Worm (Caenorhabditis elegans): Measurements from ENCODE around the gene srg-47.

srg-47 gene

DNA sequence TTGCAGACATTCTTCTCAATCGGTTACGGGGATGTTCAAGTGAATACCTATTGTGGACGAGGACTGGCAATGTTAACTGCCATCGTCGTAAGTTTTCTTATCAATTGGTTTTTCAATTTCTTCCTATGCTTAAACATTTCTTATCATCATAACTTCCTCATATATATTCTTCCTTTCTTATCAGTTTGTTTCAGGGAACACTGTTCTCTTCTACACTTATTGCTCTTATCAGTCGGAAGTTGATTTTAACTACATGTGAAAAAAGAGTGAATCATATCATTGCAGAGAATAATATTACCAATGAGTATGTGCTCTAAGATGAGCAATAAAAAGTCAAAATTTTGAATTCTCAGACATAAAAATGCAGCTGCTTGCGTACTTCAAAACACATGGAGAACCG, 13.9 kb downstream of the srg-47 start:
- TF ChIP-seq lin-11 (tag; optimal IDR thresholded peaks at IDR 0.05) (no peak), zip-5 (tag; optimal IDR thresholded peaks at IDR 0.05) (no peak), che-1 (tag; optimal IDR thresholded peaks at IDR 0.05) (no peak), T23F11.4 (GFP tag; optimal IDR thresholded peaks at IDR 0.05) (no peak), ceh-48 (tag; optimal IDR thresholded peaks at IDR 0.05) (no peak), pqm-1 (tag; optimal IDR thresholded peaks at IDR 0.05) (no peak), elt-2 (tag; optimal IDR thresholded peaks at IDR 0.05) (peak; percentile 96)

DNA sequence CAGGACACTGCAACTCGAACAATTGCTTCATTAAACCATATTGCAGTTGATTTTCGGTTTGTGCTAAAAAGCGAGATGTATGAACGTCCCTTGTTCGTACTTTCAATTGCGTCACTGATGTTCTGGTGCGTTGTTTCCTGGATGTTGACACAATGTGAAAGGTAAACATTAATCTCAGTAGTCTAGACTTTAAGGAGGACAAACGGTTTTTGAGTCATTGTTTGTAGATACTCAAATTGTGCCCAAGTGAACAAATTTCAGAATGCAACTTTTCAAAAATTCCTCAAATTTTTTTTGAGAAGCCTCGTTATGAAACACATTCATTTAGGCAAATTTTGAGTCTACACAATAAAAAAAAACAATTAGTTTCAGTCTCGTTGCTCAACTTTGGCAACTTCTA, 15.2 kb downstream of the srg-47 start:
- no peak for TF ChIP-seq syd-9 (tag; optimal IDR thresholded peaks at IDR 0.05)
- no peak for TF ChIP-seq elt-4 (tag; optimal IDR thresholded peaks at IDR 0.05)
- TF ChIP-seq hlh-6 (tag; optimal IDR thresholded peaks at IDR 0.05): no peak
- no peak for TF ChIP-seq Y22D7AL.16 (tag; optimal IDR thresholded peaks at IDR 0.05)
- no peak for TF ChIP-seq nhr-11 (tag; optimal IDR thresholded peaks at IDR 0.05)
- no peak for TF ChIP-seq ceh-31 (tag; optimal IDR thresholded peaks at IDR 0.05)
- TF ChIP-seq T23F11.4 (GFP tag; optimal IDR thresholded peaks at IDR 0.05): no peak
- TF ChIP-seq dmd-4 (tag; optimal IDR thresholded peaks at IDR 0.05; ENCODE audit: borderline replicate concordance): no peak
- TF ChIP-seq madf-2 (tag; optimal IDR thresholded peaks at IDR 0.05): no peak
- no peak for TF ChIP-seq ceh-22 (tag; optimal IDR thresholded peaks at IDR 0.05)
- TF ChIP-seq nhr-232 (tag; optimal IDR thresholded peaks at IDR 0.05): no peak
- no peak for TF ChIP-seq hlh-30 (tag; optimal IDR thresholded peaks at IDR 0.05; ENCODE audit: insufficient read depth)
- TF ChIP-seq unc-86 (tag; optimal IDR thresholded peaks at IDR 0.05): no peak
- TF ChIP-seq sdc-2 (tag; optimal IDR thresholded peaks at IDR 0.05): no peak
- TF ChIP-seq C38D4.7 (GFP tag; optimal IDR thresholded peaks at IDR 0.05): no peak
- no peak for TF ChIP-seq unc-3 (GFP tag; conservative IDR thresholded peaks at IDR 0.05)
- no peak for TF ChIP-seq unc-3 (tag; optimal IDR thresholded peaks at IDR 0.05)
- no peak for TF ChIP-seq lin-11 (tag; optimal IDR thresholded peaks at IDR 0.05)
- no peak for TF ChIP-seq eyg-1 (tag; optimal IDR thresholded peaks at IDR 0.05)
- no peak for TF ChIP-seq F13H6.1 (tag; optimal IDR thresholded peaks at IDR 0.05)
- no peak for TF ChIP-seq C08G9.2 (tag; optimal IDR thresholded peaks at IDR 0.05)

DNA sequence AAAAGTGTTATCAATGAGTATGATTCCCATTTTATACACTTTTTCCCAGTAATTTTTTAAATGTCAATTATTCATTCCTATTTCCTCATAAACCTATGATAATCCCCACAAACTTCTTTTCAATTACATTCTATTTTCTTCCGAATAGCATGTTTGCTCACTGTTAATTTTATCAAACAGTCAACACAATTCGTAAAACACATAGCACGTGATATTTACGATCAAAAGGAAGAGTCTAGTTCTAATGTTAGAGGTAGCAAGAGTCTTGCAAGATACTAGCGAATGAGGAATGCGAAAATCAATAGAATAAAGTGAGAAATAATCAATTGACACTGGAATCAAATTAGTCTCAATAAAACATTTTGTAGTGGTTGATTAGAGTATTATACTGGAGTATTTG, 16.7 kb downstream of the srg-47 start:
- no peak for TF ChIP-seq pax-1 (tag; optimal IDR thresholded peaks at IDR 0.05)
- no peak for TF ChIP-seq syd-9 (tag; optimal IDR thresholded peaks at IDR 0.05)
- no peak for TF ChIP-seq ceh-48 (tag; optimal IDR thresholded peaks at IDR 0.05)
- TF ChIP-seq ceh-19 (GFP tag; optimal IDR thresholded peaks at IDR 0.05): no peak
- TF ChIP-seq che-1 (tag; optimal IDR thresholded peaks at IDR 0.05): no peak
- no peak for TF ChIP-seq K09A11.1 (tag; optimal IDR thresholded peaks at IDR 0.05; ENCODE audit: insufficient read depth)
- TF ChIP-seq hlh-15 (tag; optimal IDR thresholded peaks at IDR 0.05): no peak

DNA sequence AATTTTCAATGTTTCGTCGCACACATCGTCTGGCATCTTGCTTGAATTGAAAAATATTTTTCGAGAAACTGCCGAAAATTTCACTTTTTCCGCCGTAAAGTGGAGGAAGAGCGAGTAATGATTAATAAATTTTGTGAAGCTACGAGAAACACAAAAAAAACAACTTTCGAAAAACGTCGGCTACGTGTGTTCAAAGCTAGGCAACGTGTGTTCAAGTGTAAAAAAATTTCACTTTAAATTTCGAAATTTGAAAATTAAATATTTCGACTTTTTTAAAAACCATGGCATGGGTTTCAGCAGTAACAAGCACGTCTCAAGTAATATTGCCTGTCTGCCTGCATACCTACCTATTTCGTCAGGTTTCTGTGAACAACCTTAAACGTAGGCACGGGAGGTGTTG, 19.8 kb downstream of the srg-47 start, which contains the start of gene tag-191:
tag-191 (minus strand) TSS at position 101 of the 400 bp plus-strand sequence.
- TF ChIP-seq hlh-8 (tag; optimal IDR thresholded peaks at IDR 0.05): no peak

DNA sequence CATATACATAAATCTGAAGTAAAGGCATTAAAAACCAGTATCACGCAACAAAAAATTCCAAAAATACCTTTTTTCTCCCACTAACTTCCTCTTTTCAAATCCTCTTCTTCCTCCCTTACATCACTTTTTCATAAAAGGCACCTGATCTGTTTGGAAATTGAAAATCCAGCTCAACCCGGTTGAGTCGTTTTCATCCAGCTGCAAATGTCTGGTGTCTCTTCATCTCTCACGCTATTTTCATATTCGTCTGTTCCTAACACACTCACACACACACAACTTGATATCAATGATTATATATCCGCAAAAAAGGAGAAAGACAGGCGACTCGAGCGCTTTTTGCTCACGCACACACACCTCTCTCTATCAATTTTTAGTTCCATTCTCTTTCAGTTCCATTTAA, 23.7 kb downstream of the srg-47 start:
- no peak for TF ChIP-seq hlh-8 (tag; optimal IDR thresholded peaks at IDR 0.05)
- no peak for TF ChIP-seq ceh-24 (tag; optimal IDR thresholded peaks at IDR 0.05)
- TF ChIP-seq mec-3 (tag; optimal IDR thresholded peaks at IDR 0.05; ENCODE audit: borderline replicate concordance): no peak
- TF ChIP-seq ceh-18 (tag; optimal IDR thresholded peaks at IDR 0.05): no peak
- TF ChIP-seq K02D7.2 (tag; optimal IDR thresholded peaks at IDR 0.05): no peak
- TF ChIP-seq ceh-34 (tag; optimal IDR thresholded peaks at IDR 0.05): no peak
- no peak for TF ChIP-seq pag-3 (tag; optimal IDR thresholded peaks at IDR 0.05; ENCODE audit: borderline replicate concordance)
- no peak for TF ChIP-seq C38D4.7 (GFP tag; optimal IDR thresholded peaks at IDR 0.05)
- no peak for TF ChIP-seq ceh-6 (GFP tag; optimal IDR thresholded peaks at IDR 0.05)
- no peak for TF ChIP-seq ceh-22 (tag; optimal IDR thresholded peaks at IDR 0.05)
- TF ChIP-seq pax-1 (tag; optimal IDR thresholded peaks at IDR 0.05): no peak
- TF ChIP-seq K09A11.1 (tag; optimal IDR thresholded peaks at IDR 0.05; ENCODE audit: insufficient read depth): no peak
- no peak for TF ChIP-seq ceh-14 (tag; optimal IDR thresholded peaks at IDR 0.05)
- TF ChIP-seq ama-1 (optimal IDR thresholded peaks at IDR 0.05): no peak
- TF ChIP-seq lin-11 (tag; optimal IDR thresholded peaks at IDR 0.05): no peak
- no peak for TF ChIP-seq fkh-6 (tag; optimal IDR thresholded peaks at IDR 0.05)
- no peak for TF ChIP-seq dve-1 (tag; optimal IDR thresholded peaks at IDR 0.05)
- no peak for TF ChIP-seq nhr-11 (tag; optimal IDR thresholded peaks at IDR 0.05)
- no peak for TF ChIP-seq ceh-31 (tag; optimal IDR thresholded peaks at IDR 0.05)
- TF ChIP-seq elt-4 (tag; optimal IDR thresholded peaks at IDR 0.05): no peak

Measured in whole organism, late embryonic.